Fruit fly (Drosophila melanogaster) whole organism, embryonic: Measurements from ENCODE around the gene arg.

Source experiments
- Awh ChIP-seq: fragments of 200-800 bp; sonication (Bioruptor generic); IDR thresholded peaks from 2 replicates; pipeline ENCODE4, ENCODE4 v1.3.6; 2022; ENCODE audit warnings: missing biosample characterization, missing genetic modification characterization
- BEAF-32 ChIP-seq: fragments of 200-800 bp; sonication (Bioruptor generic); optimal IDR thresholded peaks from 3 replicates; lab custom pipeline; 2017; ENCODE audit warnings: missing biosample characterization, missing genetic modification characterization, mild to moderate bottlenecking, moderate library complexity, missing genetic modification reagents
- CG11560 ChIP-seq: fragments of 200-800 bp; sonication (Bioruptor generic); IDR thresholded peaks from 3 replicates; pipeline ENCODE4 v1.3.6; 2022; ENCODE audit warnings: missing biosample characterization, missing genetic modification characterization
- CG11695 ChIP-seq: fragments of 200-800 bp; sonication (Bioruptor generic); IDR thresholded peaks from 3 replicates; pipeline ENCODE4 v1.3.6; 2022; ENCODE audit warnings: missing biosample characterization, missing genetic modification characterization
- CG12299 ChIP-seq: fragments of 200-800 bp; sonication (Bioruptor generic); optimal IDR thresholded peaks from 2 replicates; lab custom pipeline; 2018; ENCODE audit warnings: missing biosample characterization, mild to moderate bottlenecking, missing genetic modification characterization
- CG14014 ChIP-seq: fragments of 200-800 bp; sonication (Bioruptor generic); IDR thresholded peaks from 2 replicates; pipeline ENCODE4 v1.3.6; 2022; ENCODE audit warnings: missing biosample characterization, missing genetic modification characterization
- CG14710 ChIP-seq: fragments of 200-800 bp; sonication (Bioruptor generic); optimal IDR thresholded peaks from 3 replicates; lab custom pipeline; 2019; ENCODE audit warnings: missing biosample characterization, mild to moderate bottlenecking, missing genetic modification characterization, moderate library complexity
- CG15011 ChIP-seq: fragments of 200-800 bp; sonication (Bioruptor generic); optimal IDR thresholded peaks from 3 replicates; lab custom pipeline; 2018; ENCODE audit warnings: missing biosample characterization, mild to moderate bottlenecking, missing genetic modification characterization
- CG15514 ChIP-seq: fragments of 200-800 bp; sonication (Bioruptor generic); optimal IDR thresholded peaks from 3 replicates; lab custom pipeline; 2017; ENCODE audit warnings: missing biosample characterization, missing genetic modification characterization, mild to moderate bottlenecking, moderate library complexity, missing genetic modification reagents
- CG16813 ChIP-seq: fragments of 200-800 bp; sonication (Bioruptor generic); IDR thresholded peaks from 3 replicates; pipeline ENCODE4 v1.3.6; 2022; ENCODE audit warnings: missing biosample characterization, missing genetic modification characterization; ENCODE audit not compliant: partially characterized antibody
- CG17568 ChIP-seq: fragments of 200-800 bp; sonication (Bioruptor generic); optimal IDR thresholded peaks from 2 replicates; lab custom pipeline; 2018; ENCODE audit warnings: missing biosample characterization, mild to moderate bottlenecking, missing genetic modification characterization, moderate library complexity
- CG18764 ChIP-seq: fragments of 200-800 bp; sonication (Bioruptor generic); optimal IDR thresholded peaks from 3 replicates; lab custom pipeline; 2016; ENCODE audit warnings: missing biosample characterization, missing genetic modification characterization
- CG2116 ChIP-seq: fragments of 200-800 bp; sonication (Bioruptor generic); optimal IDR thresholded peaks from 3 replicates; lab custom pipeline; 2018; ENCODE audit warnings: missing biosample characterization, mild to moderate bottlenecking, missing genetic modification characterization
- CG34224 ChIP-seq: fragments of 200-800 bp; sonication (Bioruptor generic); IDR thresholded peaks from 3 replicates; pipeline ENCODE4 v1.3.6; 2022; ENCODE audit warnings: missing biosample characterization, missing genetic modification characterization; ENCODE audit not compliant: partially characterized antibody
- CG34376 ChIP-seq: fragments of 200-800 bp; sonication (Bioruptor generic); optimal IDR thresholded peaks from 2 replicates; lab custom pipeline; 2018; ENCODE audit warnings: missing biosample characterization, mild to moderate bottlenecking, missing genetic modification characterization
- CG3995 ChIP-seq: fragments of 200-800 bp; sonication (Bioruptor generic); optimal IDR thresholded peaks from 3 replicates; lab custom pipeline; 2016; ENCODE audit warnings: missing biosample characterization, missing genetic modification characterization
- CG4360 ChIP-seq: fragments of 200-800 bp; sonication (Bioruptor generic); IDR thresholded peaks from 2 replicates; pipeline ENCODE4 v1.3.6; 2022; ENCODE audit warnings: missing biosample characterization, missing genetic modification characterization
- CG43689 ChIP-seq: fragments of 200-800 bp; sonication (Bioruptor generic); IDR thresholded peaks from 2 replicates; pipeline ENCODE4 v1.3.6; 2022; ENCODE audit warnings: missing biosample characterization, missing genetic modification characterization
- CG4404 ChIP-seq: fragments of 200-800 bp; sonication (Bioruptor generic); IDR thresholded peaks from 2 replicates; pipeline ENCODE4 v1.3.6; 2022; ENCODE audit warnings: missing biosample characterization, missing genetic modification characterization
- CG7963 ChIP-seq: fragments of 200-800 bp; sonication (Bioruptor generic); IDR thresholded peaks from 3 replicates; pipeline ENCODE4 v1.3.6; 2022; ENCODE audit warnings: missing biosample characterization, missing genetic modification characterization; ENCODE audit not compliant: partially characterized antibody
- CG8359 ChIP-seq: fragments of 200-800 bp; sonication (Bioruptor generic); optimal IDR thresholded peaks from 2 replicates; lab custom pipeline; 2017; ENCODE audit warnings: missing biosample characterization, mild to moderate bottlenecking, missing genetic modification characterization, borderline replicate concordance
- CG9215 ChIP-seq: fragments of 200-800 bp; sonication (Bioruptor generic); IDR thresholded peaks from 2 replicates; pipeline ENCODE4 v1.3.6; 2022; ENCODE audit warnings: missing biosample characterization, missing genetic modification characterization
- CTCF ChIP-seq: fragments of 200-800 bp; sonication (Bioruptor generic); optimal IDR thresholded peaks from 2 replicates; lab custom pipeline; 2017; ENCODE audit warnings: missing biosample characterization, mild to moderate bottlenecking, missing genetic modification characterization, moderate library complexity
- Dad ChIP-seq: fragments of 200-800 bp; sonication (Bioruptor generic); optimal IDR thresholded peaks from 3 replicates; lab custom pipeline; 2016; ENCODE audit warnings: missing biosample characterization, missing genetic modification characterization
- Dek ChIP-seq: fragments of 200-800 bp; sonication (Bioruptor generic); optimal IDR thresholded peaks from 3 replicates; lab custom pipeline; 2019; ENCODE audit warnings: missing biosample characterization, mild to moderate bottlenecking, missing genetic modification characterization, moderate library complexity
- Dp ChIP-seq: fragments of 200-800 bp; sonication (Bioruptor generic); optimal IDR thresholded peaks from 2 replicates; lab custom pipeline; 2018; ENCODE audit warnings: missing biosample characterization, mild to moderate bottlenecking, missing genetic modification characterization, moderate library complexity
- HmgZ ChIP-seq: fragments of 200-800 bp; sonication (Bioruptor generic); optimal IDR thresholded peaks from 2 replicates; lab custom pipeline; 2018; ENCODE audit warnings: missing biosample characterization, mild to moderate bottlenecking, missing genetic modification characterization
- Hmr ChIP-seq: fragments of 200-800 bp; sonication (Bioruptor generic); optimal IDR thresholded peaks from 3 replicates; lab custom pipeline; 2017; ENCODE audit warnings: mild to moderate bottlenecking, missing biosample characterization, missing genetic modification reagents, missing genetic modification characterization
- Lhr ChIP-seq: fragments of 200-800 bp; sonication (Bioruptor generic); optimal IDR thresholded peaks from 3 replicates; lab custom pipeline; 2017; ENCODE audit warnings: mild to moderate bottlenecking, missing biosample characterization, missing genetic modification reagents, missing genetic modification characterization
- MBD-R2 ChIP-seq: fragments of 200-800 bp; sonication (Bioruptor generic); IDR thresholded peaks from 2 replicates; pipeline ENCODE4 v1.3.6; 2022; ENCODE audit warnings: missing biosample characterization, missing genetic modification characterization
- MESR4 ChIP-seq: fragments of 200-800 bp; sonication (Bioruptor generic); optimal IDR thresholded peaks from 2 replicates; lab custom pipeline; 2018; ENCODE audit warnings: missing biosample characterization, mild to moderate bottlenecking, missing genetic modification characterization, moderate library complexity
- Oaz ChIP-seq: fragments of 200-800 bp; sonication (Bioruptor generic); IDR thresholded peaks from 2 replicates; pipeline ENCODE4 v1.3.6; 2022; ENCODE audit warnings: missing biosample characterization, missing genetic modification characterization
- Opbp ChIP-seq: fragments of 200-800 bp; sonication (Bioruptor generic); IDR thresholded peaks from 3 replicates; pipeline ENCODE4 v1.3.6; 2022; ENCODE audit warnings: missing biosample characterization, missing genetic modification characterization; ENCODE audit not compliant: partially characterized antibody
- Pdp1 ChIP-seq, 2 experiments: fragments of 200-800 bp; sonication (Bioruptor generic); optimal IDR thresholded peaks; 3 replicates each; lab custom pipeline; 2016; ENCODE audit warnings: missing biosample characterization in 2 of 2, missing genetic modification characterization in 2 of 2, mild to moderate bottlenecking in 1 of 2, moderate library complexity in 1 of 2
- Ravus ChIP-seq: fragments of 200-800 bp; sonication (Bioruptor generic); IDR thresholded peaks from 2 replicates; pipeline ENCODE4 v1.3.6; 2022; ENCODE audit warnings: missing biosample characterization, missing genetic modification characterization
- Scr ChIP-seq: fragments of 200-800 bp; sonication (Bioruptor generic); IDR thresholded peaks from 2 replicates; pipeline ENCODE4 v1.3.6; 2022; ENCODE audit warnings: missing biosample characterization, missing genetic modification characterization; ENCODE audit not compliant: partially characterized antibody
- Sin3A ChIP-seq: fragments of >200 bp; optimal IDR thresholded peaks from 2 replicates; lab custom pipeline; 2018
- Sry-δ ChIP-seq: fragments of 200-800 bp; sonication (Bioruptor generic); optimal IDR thresholded peaks from 2 replicates; lab custom pipeline; 2016; ENCODE audit warnings: missing biosample characterization, missing genetic modification characterization
- cato ChIP-seq: fragments of 200-800 bp; sonication (Bioruptor generic); optimal IDR thresholded peaks from 2 replicates; lab custom pipeline; 2016; ENCODE audit warnings: missing biosample characterization, missing genetic modification characterization, borderline replicate concordance
- caup ChIP-seq: fragments of 200-800 bp; sonication (Bioruptor generic); optimal IDR thresholded peaks from 3 replicates; lab custom pipeline; 2017; ENCODE audit warnings: missing biosample characterization, mild to moderate bottlenecking, missing genetic modification characterization, moderate library complexity; ENCODE audit not compliant: severe bottlenecking
- crp ChIP-seq, 2 experiments: fragments of 200-800 bp; sonication (Bioruptor generic); optimal IDR thresholded peaks; 2 replicates in 1 of 2; 3 replicates in 1 of 2; lab custom pipeline; 2017; ENCODE audit warnings: missing biosample characterization in 2 of 2, missing genetic modification characterization in 2 of 2, mild to moderate bottlenecking in 1 of 2, moderate library complexity in 1 of 2
- ewg ChIP-seq: fragments of 200-800 bp; sonication (Bioruptor generic); optimal IDR thresholded peaks from 3 replicates; lab custom pipeline; 2017; ENCODE audit warnings: mild to moderate bottlenecking, missing biosample characterization, missing genetic modification reagents, missing genetic modification characterization
- eyg ChIP-seq: fragments of 200-800 bp; sonication (Bioruptor generic); optimal IDR thresholded peaks from 3 replicates; lab custom pipeline; 2016; ENCODE audit warnings: missing biosample characterization, missing genetic modification characterization
- gem ChIP-seq: fragments of 200-800 bp; sonication (Bioruptor generic); optimal IDR thresholded peaks from 2 replicates; lab custom pipeline; 2019; ENCODE audit warnings: missing biosample characterization, mild to moderate bottlenecking, missing genetic modification characterization, moderate library complexity
- gsb-n ChIP-seq: fragments of 200-800 bp; sonication (Bioruptor generic); optimal IDR thresholded peaks from 3 replicates; lab custom pipeline; 2018; ENCODE audit warnings: missing biosample characterization, mild to moderate bottlenecking, missing genetic modification characterization
- insv ChIP-seq, 2 experiments: fragments of 200-800 bp; sonication (Bioruptor generic); optimal IDR thresholded peaks; 3 replicates each; lab custom pipeline; 2016 to 2018; ENCODE audit warnings: missing biosample characterization in 2 of 2, missing genetic modification characterization in 2 of 2
- kah ChIP-seq: fragments of 200-800 bp; sonication (Bioruptor generic); optimal IDR thresholded peaks from 2 replicates; lab custom pipeline; 2018; ENCODE audit warnings: missing biosample characterization, mild to moderate bottlenecking, missing genetic modification characterization
- nerfin-1 ChIP-seq: fragments of 200-800 bp; sonication (Bioruptor generic); optimal IDR thresholded peaks from 3 replicates; lab custom pipeline; 2019; ENCODE audit warnings: missing biosample characterization, mild to moderate bottlenecking, missing genetic modification characterization, moderate library complexity
- nom ChIP-seq: fragments of 200-800 bp; sonication (Bioruptor generic); optimal IDR thresholded peaks from 2 replicates; lab custom pipeline; 2017; ENCODE audit warnings: missing biosample characterization, missing genetic modification characterization, mild to moderate bottlenecking, moderate library complexity, missing genetic modification reagents
- sna ChIP-seq: fragments of 200-800 bp; sonication (Bioruptor generic); IDR thresholded peaks from 2 replicates; pipeline ENCODE4 v1.3.6; 2022; ENCODE audit warnings: missing biosample characterization, missing genetic modification characterization; ENCODE audit not compliant: partially characterized antibody
- stc ChIP-seq: fragments of 200-800 bp; sonication (Bioruptor generic); IDR thresholded peaks from 2 replicates; pipeline ENCODE4 v1.3.6; 2022; ENCODE audit warnings: missing biosample characterization, missing genetic modification characterization

arg gene

dm6 chrX:496326-496725 is 12.9 kb upstream of the arg start, which contains the start of gene svr (continued):
- TF ChIP-seq Scr (GFP tag; lab: Robert Waterston, UW) (peak; percentile 39), Sry-δ (GFP tag; lab: Kevin White, UChicago) (peak; percentile 34), kah (GFP tag; lab: Kevin White, UChicago) (no peak), ewg (GFP tag; lab: Kevin White, UChicago) (peak; percentile 10), Dad (GFP tag; lab: Kevin White, UChicago) (no peak), CG4404 (GFP tag; lab: Robert Waterston, UW) (no peak), CG14710 (tag; lab: Kevin White, UChicago) (peak; percentile 45), Dp (GFP tag; lab: Kevin White, UChicago) (peak; percentile 91), MESR4 (GFP tag; lab: Kevin White, UChicago) (peak; percentile 55), CG12299 (tag; lab: Kevin White, UChicago) (no peak), gem (tag; lab: Kevin White, UChicago) (no peak), insv (GFP tag; optimal IDR thresholded peaks at IDR 0.05; lab: Kevin White, UChicago) (no peak), CG9215 (GFP tag; lab: Robert Waterston, UW) (peak; percentile 59), CG15514 (peak; percentile 64), stc (GFP tag; lab: Robert Waterston, UW) (no peak), CG3995 (GFP tag; lab: Kevin White, UChicago) (peak; percentile 89), eyg (GFP tag; lab: Kevin White, UChicago) (no peak), Opbp (GFP tag; lab: Robert Waterston, UW) (0 out of 3 replicates have a peak, but pooled peaks have one; percentile 26), CG16813 (no peak), CTCF (GFP tag; lab: Kevin White, UChicago) (peak; percentile 50), CG14014 (GFP tag; lab: Robert Waterston, UW) (no peak), BEAF-32 (GFP tag; lab: Kevin White, UChicago) (peak; percentile 59), CG34224 (GFP tag; lab: Robert Waterston, UW) (no peak), Dek (tag; lab: Kevin White, UChicago) (no peak), sna (no peak), Sin3A (lab: Kevin White, UChicago) (peak; percentile 23), crp (GFP tag; optimal IDR thresholded peaks at IDR 0.05; lab: Kevin White, UChicago) (peak in 1 of 2 experiments; percentile 56), nom (GFP tag; lab: Kevin White, UChicago) (peak; percentile 21), CG18764 (no peak), CG7963 (GFP tag; lab: Robert Waterston, UW) (no peak), CG2116 (GFP tag; lab: Kevin White, UChicago) (peak; percentile 12), Lhr (GFP tag; lab: Kevin White, UChicago) (peak; percentile 37), Oaz (GFP tag; lab: Robert Waterston, UW) (no peak), CG11560 (tag; lab: Robert Waterston, UW) (no peak), MBD-R2 (GFP tag; lab: Robert Waterston, UW) (peak; percentile 42), Ravus (GFP tag; lab: Robert Waterston, UW) (no peak), CG4360 (GFP tag; lab: Robert Waterston, UW) (no peak)

dm6 chrX:497425-497824 is 11.8 kb upstream of the arg start:
- no peak for TF ChIP-seq caup (GFP tag; lab: Kevin White, UChicago)
- TF ChIP-seq gsb-n (tag; lab: Kevin White, UChicago): no peak
- TF ChIP-seq CG34376 (GFP tag; lab: Kevin White, UChicago): peak; percentile 12
- no peak for TF ChIP-seq CG8359 (GFP tag; lab: Kevin White, UChicago)
- no peak for TF ChIP-seq HmgZ
- TF ChIP-seq Pdp1 (GFP tag; optimal IDR thresholded peaks at IDR 0.05; lab: Kevin White, UChicago): peak in 1 of 2 experiments; percentile 35
- no peak for TF ChIP-seq CG17568 (GFP tag; lab: Kevin White, UChicago)
- no peak for TF ChIP-seq CG11560 (tag; lab: Robert Waterston, UW)
- TF ChIP-seq nerfin-1 (tag; lab: Kevin White, UChicago): no peak
- TF ChIP-seq CG43689: no peak
- no peak for TF ChIP-seq Awh (GFP tag; lab: Robert Waterston, UW)
- peak; percentile 6 for TF ChIP-seq Hmr (GFP tag; lab: Kevin White, UChicago)
- no peak for TF ChIP-seq CG15011 (GFP tag; lab: Kevin White, UChicago)
- TF ChIP-seq CG11695 (GFP tag; lab: Robert Waterston, UW): no peak
- TF ChIP-seq cato (GFP tag; lab: Kevin White, UChicago): no peak
